Fruit fly (Drosophila melanogaster): ENCODE measurements around the gene Ca-beta.

The Ca-beta gene

DNA sequence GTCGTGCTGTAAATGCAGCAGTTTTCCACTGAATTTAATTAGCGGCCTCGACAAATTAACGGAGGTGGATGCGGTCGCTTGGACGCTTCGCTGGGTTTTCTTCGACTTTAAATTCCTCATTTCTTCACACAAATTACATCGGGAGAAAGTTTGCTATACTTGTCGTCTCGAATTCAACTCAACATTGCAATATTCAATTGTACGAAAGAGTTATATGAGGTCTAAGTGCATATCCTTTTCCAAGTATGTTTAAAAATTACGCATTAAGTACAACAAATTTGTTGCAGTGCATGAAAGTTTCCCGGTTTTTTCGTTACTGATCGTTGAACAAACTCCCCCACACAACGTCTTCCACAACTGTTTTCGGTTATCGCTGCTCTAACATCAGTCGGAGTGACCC is 10.7 kb downstream of the Ca-beta start (continued):
- peak; percentile 85 for TF ChIP-seq gem (tag; optimal IDR thresholded peaks at IDR 0.05)
- no peak for TF ChIP-seq CG11085 (GFP tag; IDR thresholded peaks at IDR 0.05)
- peak; percentile 30 for TF ChIP-seq CG1602 (GFP tag; optimal IDR thresholded peaks at IDR 0.05)
- no peak for TF ChIP-seq emc (GFP tag; optimal IDR thresholded peaks at IDR 0.05)
- peak; percentile 90 for TF ChIP-seq Sox102F (GFP tag; optimal IDR thresholded peaks at IDR 0.05)
- peak; percentile 65; the same call in 1 of the 3 replicates for TF ChIP-seq CG3726 (GFP tag; IDR thresholded peaks at IDR 0.05)
- no peak for TF ChIP-seq ro (GFP tag; IDR thresholded peaks at IDR 0.05)
- no peak for TF ChIP-seq vnd (GFP tag; IDR thresholded peaks at IDR 0.05; ENCODE audit: partially characterized antibody)
- no peak for TF ChIP-seq pzg (GFP tag; optimal IDR thresholded peaks at IDR 0.05)
- no peak for TF ChIP-seq CG9215 (GFP tag; IDR thresholded peaks at IDR 0.05)
- peak; percentile 66 for TF ChIP-seq CG30403 (GFP tag; optimal IDR thresholded peaks at IDR 0.05)
- peak; percentile 61 for TF ChIP-seq CG8944 (GFP tag; optimal IDR thresholded peaks at IDR 0.05)
- peak; percentile 54 for TF ChIP-seq gcm (GFP tag; optimal IDR thresholded peaks at IDR 0.05)
- TF ChIP-seq lbe (GFP tag; optimal IDR thresholded peaks at IDR 0.05), result no peak
- TF ChIP-seq CG43689 (GFP tag; IDR thresholded peaks at IDR 0.05), result no peak
- TF ChIP-seq Awh (GFP tag; IDR thresholded peaks at IDR 0.05), result peak; percentile 69
- peak; percentile 37 for TF ChIP-seq CG15269 (tag; optimal IDR thresholded peaks at IDR 0.05)
- TF ChIP-seq Atf3 (GFP tag; optimal IDR thresholded peaks at IDR 0.05), result peak; percentile 60
- TF ChIP-seq z (GFP tag; IDR thresholded peaks at IDR 0.05), result no peak
- peak in 1 of 2 experiments; percentile 57 for TF ChIP-seq Hr78 (GFP tag; optimal IDR thresholded peaks at IDR 0.05)
- TF ChIP-seq gsb (GFP tag; IDR thresholded peaks at IDR 0.05), result no peak
- peak; percentile 40 for TF ChIP-seq CG1233 (GFP tag; optimal IDR thresholded peaks at IDR 0.05)
- TF ChIP-seq stc (GFP tag; IDR thresholded peaks at IDR 0.05), result peak; percentile 50; the same call in 1 of the 2 replicates
- TF ChIP-seq wdn (GFP tag; IDR thresholded peaks at IDR 0.05), result no peak
- no peak for TF ChIP-seq Meics (GFP tag; optimal IDR thresholded peaks at IDR 0.05)
- TF ChIP-seq CG17186 (GFP tag; optimal IDR thresholded peaks at IDR 0.05), result peak; percentile 2
- TF ChIP-seq CG7556 (GFP tag; optimal IDR thresholded peaks at IDR 0.05), result peak; percentile 60
- TF ChIP-seq CG30020 (tag; optimal IDR thresholded peaks at IDR 0.05), result no peak
- no peak; the same call in 1 of the 2 replicates for TF ChIP-seq CG4730 (GFP tag; IDR thresholded peaks at IDR 0.05)
- no peak for TF ChIP-seq fru (optimal IDR thresholded peaks at IDR 0.05)
- TF ChIP-seq inv (GFP tag; IDR thresholded peaks at IDR 0.05; ENCODE audit: partially characterized antibody), result no peak
- no peak for TF ChIP-seq Fer2 (tag; optimal IDR thresholded peaks at IDR 0.05)
- TF ChIP-seq D (optimal IDR thresholded peaks at IDR 0.05), result no peak
- peak; percentile 43 for TF ChIP-seq D (GFP tag; optimal IDR thresholded peaks at IDR 0.05)
- peak; percentile 77 for TF ChIP-seq Xbp1 (GFP tag; optimal IDR thresholded peaks at IDR 0.05)
- peak; percentile 79 for TF ChIP-seq CG12391 (tag; optimal IDR thresholded peaks at IDR 0.05)
- peak; percentile 70 for TF ChIP-seq sisA (GFP tag; IDR thresholded peaks at IDR 0.05)
- TF ChIP-seq ato (GFP tag; IDR thresholded peaks at IDR 0.05; ENCODE audit: partially characterized antibody), result no peak
- TF ChIP-seq CG18599 (GFP tag; optimal IDR thresholded peaks at IDR 0.05), result peak; percentile 17
- no peak for TF ChIP-seq cas (GFP tag; IDR thresholded peaks at IDR 0.05)
- peak; percentile 50 for TF ChIP-seq her (GFP tag; optimal IDR thresholded peaks at IDR 0.05)
- TF ChIP-seq CG3281 (GFP tag; optimal IDR thresholded peaks at IDR 0.05), result no peak

- TF ChIP-seq lov (optimal IDR thresholded peaks at IDR 0.05) (no peak), lov (GFP tag; IDR thresholded peaks at IDR 0.05) (0 out of 3 replicates have a peak, but pooled peaks have one; percentile 52), CG12769 (tag; optimal IDR thresholded peaks at IDR 0.05) (peak; percentile 1), crol (GFP tag; IDR thresholded peaks at IDR 0.05) (peak; percentile 71), Spps (tag; optimal IDR thresholded peaks at IDR 0.05) (no peak), Mrtf (GFP tag; IDR thresholded peaks at IDR 0.05) (no peak)
These were observed 13.2 kb downstream of the Ca-beta start for dm6 chr2L:11190165-11190564.
